Fruit fly (Drosophila melanogaster): ENCODE data around the gene CG13733.

CG13733 gene

dm6 chr3L:17430957-17431585 is 47.7 kb downstream of the CG13733 start (continued):
- no peak for TF ChIP-seq Sox100B (GFP tag; optimal IDR thresholded peaks at IDR 0.05)
- TF ChIP-seq Hr51 (GFP tag; optimal IDR thresholded peaks at IDR 0.05), result peak in 1 of 2 experiments; percentile 31
- TF ChIP-seq CG2678 (tag; optimal IDR thresholded peaks at IDR 0.05), result peak; percentile 15
- no peak for TF ChIP-seq CG11695 (GFP tag; IDR thresholded peaks at IDR 0.05)
- TF ChIP-seq Hr3 (GFP tag; optimal IDR thresholded peaks at IDR 0.05), result no peak
- TF ChIP-seq fd64A (GFP tag; optimal IDR thresholded peaks at IDR 0.05), result no peak
- TF ChIP-seq mirr (GFP tag; optimal IDR thresholded peaks at IDR 0.05), result peak; percentile 33
- TF ChIP-seq Max (GFP tag; optimal IDR thresholded peaks at IDR 0.05), result no peak
- TF ChIP-seq pb (GFP tag; optimal IDR thresholded peaks at IDR 0.05), result no peak
- TF ChIP-seq CG34224 (GFP tag; IDR thresholded peaks at IDR 0.05; ENCODE audit: partially characterized antibody), result no peak
- TF ChIP-seq CG4730 (GFP tag; IDR thresholded peaks at IDR 0.05), result no peak
- no peak for TF ChIP-seq NK7.1 (GFP tag; optimal IDR thresholded peaks at IDR 0.05)
- peak; percentile 65 for TF ChIP-seq D19A (tag; optimal IDR thresholded peaks at IDR 0.05)
- TF ChIP-seq gem (tag; optimal IDR thresholded peaks at IDR 0.05), result peak; percentile 34
- TF ChIP-seq Aef1 (GFP tag; IDR thresholded peaks at IDR 0.05), result no peak
- TF ChIP-seq Jarid2 (GFP tag; optimal IDR thresholded peaks at IDR 0.05), result no peak
- no peak for TF ChIP-seq gsb (GFP tag; IDR thresholded peaks at IDR 0.05)
- no peak for TF ChIP-seq trh (GFP tag; optimal IDR thresholded peaks at IDR 0.05)
- no peak for TF ChIP-seq CG6765 (GFP tag; optimal IDR thresholded peaks at IDR 0.05)
- TF ChIP-seq CG16863 (GFP tag; optimal IDR thresholded peaks at IDR 0.05), result no peak
- peak; percentile 73 for TF ChIP-seq CG34376 (GFP tag; optimal IDR thresholded peaks at IDR 0.05)
- TF ChIP-seq gro (GFP tag; optimal IDR thresholded peaks at IDR 0.05), result peak; percentile 7
- no peak for TF ChIP-seq CG11560 (tag; IDR thresholded peaks at IDR 0.05)
- no peak for TF ChIP-seq gce (GFP tag; IDR thresholded peaks at IDR 0.05)
- no peak for TF ChIP-seq CG7271 (tag; optimal IDR thresholded peaks at IDR 0.05)
- peak; percentile 69 for TF ChIP-seq Med (GFP tag)
- no peak for TF ChIP-seq lov (optimal IDR thresholded peaks at IDR 0.05)
- no peak for TF ChIP-seq lov (GFP tag; IDR thresholded peaks at IDR 0.05)

dm6 chr3L:17430390-17430789 is 48.3 kb downstream of the CG13733 start:
- TF ChIP-seq zfh1 (GFP tag; IDR thresholded peaks at IDR 0.05) (no peak), CG18619 (GFP tag; optimal IDR thresholded peaks at IDR 0.05) (no peak), phol (tag; optimal IDR thresholded peaks at IDR 0.05) (no peak), crol (GFP tag; IDR thresholded peaks at IDR 0.05) (peak; percentile 81), HLH4C (GFP tag; IDR thresholded peaks at IDR 0.05; ENCODE audit: partially characterized antibody) (0 out of 3 replicates have a peak, but pooled peaks have one; percentile 29), rib (GFP tag; IDR thresholded peaks at IDR 0.05) (peak; percentile 43; the same call in 1 of the 2 replicates), ase (GFP tag; IDR thresholded peaks at IDR 0.05) (no peak), Doc2 (GFP tag; IDR thresholded peaks at IDR 0.05) (no peak), sd (tag; optimal IDR thresholded peaks at IDR 0.05) (peak; percentile 61), BtbVII (GFP tag; optimal IDR thresholded peaks at IDR 0.05) (peak; percentile 8), CG32532 (GFP tag; IDR thresholded peaks at IDR 0.05) (0 out of 2 replicates have a peak, but pooled peaks have one; percentile 10), mirr (GFP tag; optimal IDR thresholded peaks at IDR 0.05) (peak; percentile 67), Rfx (GFP tag; IDR thresholded peaks at IDR 0.05) (peak; percentile 5; the same call in 1 of the 2 replicates), kni (GFP tag; optimal IDR thresholded peaks at IDR 0.05) (peak; percentile 15), CG14965 (GFP tag; optimal IDR thresholded peaks at IDR 0.05; ENCODE audit: borderline replicate concordance) (no peak), chinmo (GFP tag; IDR thresholded peaks at IDR 0.05; ENCODE audit: partially characterized antibody) (peak; percentile 87; the same call in 3 of the 4 replicates), grn (GFP tag; optimal IDR thresholded peaks at IDR 0.05) (peak; percentile 67), CG8290 (GFP tag; optimal IDR thresholded peaks at IDR 0.05) (no peak), CG8290 (tag; optimal IDR thresholded peaks at IDR 0.05) (peak in 1 of 2 experiments; percentile 70), vvl (GFP tag; IDR thresholded peaks at IDR 0.05) (peak; percentile 13; the same call in 1 of the 2 replicates), CG17361 (GFP tag; IDR thresholded peaks at IDR 0.05) (no peak), ranshi (GFP tag; IDR thresholded peaks at IDR 0.05) (no peak), CG13894 (tag; optimal IDR thresholded peaks at IDR 0.05) (peak; percentile 73), Eip74EF (GFP tag; optimal IDR thresholded peaks at IDR 0.05) (peak in 1 of 2 experiments; percentile 43)
